Worm (Caenorhabditis elegans): Measurements from ENCODE around the gene F19G12.9.

Gene F19G12.9

ce11 chrX:1445696-1446095 is 26.7 kb downstream of the F19G12.9 start (continued):
- TF ChIP-seq nhr-71 (tag; optimal IDR thresholded peaks at IDR 0.05) (peak; percentile 34), xbp-1 (tag; optimal IDR thresholded peaks at IDR 0.05) (no peak), egl-13 (tag; optimal IDR thresholded peaks at IDR 0.05) (no peak), fkh-4 (tag; optimal IDR thresholded peaks at IDR 0.05; ENCODE audit: borderline replicate concordance) (no peak), fos-1 (tag; optimal IDR thresholded peaks at IDR 0.05) (no peak), jun-1 (tag; optimal IDR thresholded peaks at IDR 0.05) (no peak), dsc-1 (tag; optimal IDR thresholded peaks at IDR 0.05) (no peak), nhr-84 (tag; optimal IDR thresholded peaks at IDR 0.05) (no peak), isw-1 (GFP tag; IDR thresholded peaks at IDR 0.05) (no peak), snu-23 (GFP tag; optimal IDR thresholded peaks at IDR 0.05) (peak; percentile 12)

- TF ChIP-seq ama-1 (optimal IDR thresholded peaks at IDR 0.05) (peak; percentile 58), ceh-8 (GFP tag; optimal IDR thresholded peaks at IDR 0.05) (peak; percentile 88), mab-9 (GFP tag; IDR thresholded peaks at IDR 0.05) (peak; percentile 87), egl-13 (tag; optimal IDR thresholded peaks at IDR 0.05) (peak; percentile 91), nhr-90 (tag; optimal IDR thresholded peaks at IDR 0.05; ENCODE audit: poor library complexity) (peak; percentile 95), fkh-8 (tag; optimal IDR thresholded peaks at IDR 0.05) (peak; percentile 98), nhr-84 (tag; optimal IDR thresholded peaks at IDR 0.05) (no peak), C16A3.4 (tag; optimal IDR thresholded peaks at IDR 0.05) (peak; percentile 92), lin-15B (tag; optimal IDR thresholded peaks at IDR 0.05) (peak; percentile 41), ceh-82 (tag; optimal IDR thresholded peaks at IDR 0.05) (peak; percentile 81 to 96 (median 94)), mdl-1 (tag; optimal IDR thresholded peaks at IDR 0.05) (peak; percentile 87 to 98), mep-1 (tag; optimal IDR thresholded peaks at IDR 0.05) (peak; percentile 95), nhr-28 (tag; optimal IDR thresholded peaks at IDR 0.05) (no peak), dsc-1 (tag; optimal IDR thresholded peaks at IDR 0.05) (peak; percentile 95), alr-1 (tag; optimal IDR thresholded peaks at IDR 0.05; ENCODE audit: borderline replicate concordance) (no peak), lin-39 (tag; optimal IDR thresholded peaks at IDR 0.05) (peak; percentile 64), C34B4.2 (tag; optimal IDR thresholded peaks at IDR 0.05) (no peak), ceh-63 (GFP tag; optimal IDR thresholded peaks at IDR 0.05) (no peak), fos-1 (tag; optimal IDR thresholded peaks at IDR 0.05) (peak; percentile 95), aly-2 (tag; optimal IDR thresholded peaks at IDR 0.05) (peak; percentile 89), blmp-1 (tag; optimal IDR thresholded peaks at IDR 0.05) (peak; percentile 61), ztf-4 (tag; optimal IDR thresholded peaks at IDR 0.05) (peak; percentile 97), aha-1 (tag; optimal IDR thresholded peaks at IDR 0.05) (peak; percentile 92), lin-35 (GFP tag; optimal IDR thresholded peaks at IDR 0.05) (peak; percentile 86 to 90), rnt-1 (tag; optimal IDR thresholded peaks at IDR 0.05) (peak; percentile 95), mef-2 (tag; optimal IDR thresholded peaks at IDR 0.05) (peak; percentile 78), nhr-85 (tag) (peak; percentile 97), pqm-1 (tag; optimal IDR thresholded peaks at IDR 0.05) (peak; percentile 54), lin-14 (GFP tag; optimal IDR thresholded peaks at IDR 0.05) (peak; percentile 99), unc-98 (GFP tag; IDR thresholded peaks at IDR 0.05) (peak; percentile 69), Y116A8C.19 (tag; optimal IDR thresholded peaks at IDR 0.05; ENCODE audit: borderline replicate concordance) (no peak), sox-4 (tag; optimal IDR thresholded peaks at IDR 0.05) (peak; percentile 85), dpl-1 (GFP tag; optimal IDR thresholded peaks at IDR 0.05) (peak; percentile 72 to 77 (median 73)), unc-30 (tag; optimal IDR thresholded peaks at IDR 0.05) (no peak), efl-3 (GFP tag; optimal IDR thresholded peaks at IDR 0.05) (no peak), unc-62 (GFP tag; optimal IDR thresholded peaks at IDR 0.05) (peak; percentile 59), tlp-1 (tag; optimal IDR thresholded peaks at IDR 0.05) (no peak), snpc-4 (tag; optimal IDR thresholded peaks at IDR 0.05) (peak; percentile 84), elt-3 (tag; optimal IDR thresholded peaks at IDR 0.05) (peak in 3 of 6 experiments; percentile 26 to 88 (median 82)), nhr-77 (tag; optimal IDR thresholded peaks at IDR 0.05) (peak; percentile 95), sptf-1 (tag; optimal IDR thresholded peaks at IDR 0.05) (no peak), unc-86 (tag; optimal IDR thresholded peaks at IDR 0.05) (peak; percentile 96), pax-3 (tag; optimal IDR thresholded peaks at IDR 0.05) (peak; percentile 92), snu-23 (GFP tag; optimal IDR thresholded peaks at IDR 0.05) (peak; percentile 99), vab-15 (tag; optimal IDR thresholded peaks at IDR 0.05) (peak; percentile 58), lin-13 (GFP tag; optimal IDR thresholded peaks at IDR 0.05) (peak; percentile 93)
Measured at ce11 chrX:1446593-1447141, 27.7 kb downstream of the F19G12.9 start, which contains the start of gene zfp-3. Gene zfp-3 (minus strand): TSS chrX:1446643.

All from whole organism, L1 larva.